Fruit fly (Drosophila melanogaster) whole organism, embryonic: ENCODE results near the gene Pcif1.

ENCODE experiments used
- Awh ChIP-seq: fragments of 200-800 bp; sonication (Bioruptor generic); IDR thresholded peaks from 2 replicates; pipeline ENCODE4, ENCODE4 v1.3.6; 2022; ENCODE audit warnings: missing biosample characterization, missing genetic modification characterization
- Bgb ChIP-seq: fragments of 200-800 bp; sonication (Bioruptor generic); IDR thresholded peaks from 2 replicates; pipeline ENCODE4 v1.3.6; 2022; ENCODE audit warnings: missing biosample characterization, missing genetic modification characterization; ENCODE audit not compliant: partially characterized antibody
- CG11695 ChIP-seq: fragments of 200-800 bp; sonication (Bioruptor generic); IDR thresholded peaks from 3 replicates; pipeline ENCODE4 v1.3.6; 2022; ENCODE audit warnings: missing biosample characterization, missing genetic modification characterization
- CG12219 ChIP-seq: fragments of 200-800 bp; sonication (Bioruptor generic); optimal IDR thresholded peaks from 3 replicates; lab custom pipeline; 2018; ENCODE audit warnings: missing biosample characterization, mild to moderate bottlenecking, missing genetic modification characterization
- CG12299 ChIP-seq: fragments of 200-800 bp; sonication (Bioruptor generic); optimal IDR thresholded peaks from 2 replicates; lab custom pipeline; 2018; ENCODE audit warnings: missing biosample characterization, mild to moderate bottlenecking, missing genetic modification characterization
- CG12391 ChIP-seq: fragments of 200-800 bp; sonication (Bioruptor generic); optimal IDR thresholded peaks from 3 replicates; lab custom pipeline; 2018; ENCODE audit warnings: missing biosample characterization, mild to moderate bottlenecking, missing genetic modification characterization, moderate library complexity
- CG13424 ChIP-seq: fragments of 200-800 bp; sonication (Bioruptor generic); optimal IDR thresholded peaks from 2 replicates; lab custom pipeline; 2019; ENCODE audit warnings: missing biosample characterization, mild to moderate bottlenecking, missing genetic modification characterization, moderate library complexity
- CG1603 ChIP-seq: fragments of 200-800 bp; sonication (Bioruptor generic); optimal IDR thresholded peaks from 2 replicates; lab custom pipeline; 2019; ENCODE audit warnings: missing biosample characterization, mild to moderate bottlenecking, missing genetic modification characterization, moderate library complexity
- CG18619 ChIP-seq: fragments of 200-800 bp; sonication (Bioruptor generic); optimal IDR thresholded peaks from 3 replicates; lab custom pipeline; 2017; ENCODE audit warnings: missing biosample characterization, mild to moderate bottlenecking, missing genetic modification characterization
- CG2129 ChIP-seq: fragments of 200-800 bp; sonication (Bioruptor generic); IDR thresholded peaks from 2 replicates; pipeline ENCODE4 v1.3.6; 2022; ENCODE audit warnings: missing biosample characterization, missing genetic modification characterization; ENCODE audit not compliant: partially characterized antibody
- CG2202 ChIP-seq: fragments of 200-800 bp; sonication (Bioruptor generic); optimal IDR thresholded peaks from 2 replicates; lab custom pipeline; 2018; ENCODE audit warnings: missing biosample characterization, mild to moderate bottlenecking, missing genetic modification characterization
- CG2875 ChIP-seq: fragments of 200-800 bp; sonication (Bioruptor generic); optimal IDR thresholded peaks from 2 replicates; lab custom pipeline; 2017; ENCODE audit warnings: missing biosample characterization, mild to moderate bottlenecking, missing genetic modification characterization, missing genetic modification reagents
- CG30020 ChIP-seq: fragments of 200-800 bp; optimal IDR thresholded peaks from 2 replicates; lab custom pipeline; 2019; ENCODE audit warnings: missing biosample characterization, mild to moderate bottlenecking, missing genetic modification characterization, moderate library complexity
- CG3163 ChIP-seq: fragments of 200-800 bp; sonication (Bioruptor generic); optimal IDR thresholded peaks from 3 replicates; lab custom pipeline; 2016; ENCODE audit warnings: missing biosample characterization, missing genetic modification characterization
- CTCF ChIP-seq: fragments of 200-800 bp; sonication (Bioruptor generic); optimal IDR thresholded peaks from 2 replicates; lab custom pipeline; 2017; ENCODE audit warnings: missing biosample characterization, mild to moderate bottlenecking, missing genetic modification characterization, moderate library complexity
- Ets97D ChIP-seq: fragments of 200-800 bp; sonication (Bioruptor generic); optimal IDR thresholded peaks from 3 replicates; lab custom pipeline; 2016; ENCODE audit warnings: missing biosample characterization, missing genetic modification characterization
- Hey ChIP-seq: fragments of 200-800 bp; sonication (Bioruptor generic); optimal IDR thresholded peaks from 3 replicates; lab custom pipeline; 2018; ENCODE audit warnings: missing biosample characterization, mild to moderate bottlenecking, missing genetic modification characterization
- HmgZ ChIP-seq: fragments of 200-800 bp; sonication (Bioruptor generic); optimal IDR thresholded peaks from 2 replicates; lab custom pipeline; 2018; ENCODE audit warnings: missing biosample characterization, mild to moderate bottlenecking, missing genetic modification characterization
- Hsf ChIP-seq: fragments of 200-800 bp; sonication (Bioruptor generic); optimal IDR thresholded peaks from 3 replicates; lab custom pipeline; 2016; ENCODE audit warnings: missing biosample characterization, missing genetic modification characterization
- Ravus ChIP-seq: fragments of 200-800 bp; sonication (Bioruptor generic); IDR thresholded peaks from 2 replicates; pipeline ENCODE4 v1.3.6; 2022; ENCODE audit warnings: missing biosample characterization, missing genetic modification characterization
- Sin3A ChIP-seq: fragments of >200 bp; optimal IDR thresholded peaks from 2 replicates; lab custom pipeline; 2018
- Stat92E ChIP-seq, 3 experiments: fragments of >200 bp in 2 of 3; fragments of 200-800 bp in 1 of 3; sonication (Bioruptor generic) in 1 of 3; optimal IDR thresholded peaks; 2 replicates each; lab custom pipeline; 2017 to 2019; ENCODE audit warnings: missing biosample characterization in 3 of 3, missing genetic modification characterization in 3 of 3, mild to moderate bottlenecking in 1 of 3, moderate library complexity in 1 of 3
- aop ChIP-seq: fragments of 200-800 bp; sonication (Bioruptor generic); IDR thresholded peaks from 2 replicates; pipeline ENCODE4 v1.3.6; 2022; ENCODE audit warnings: missing biosample characterization, missing genetic modification characterization
- chinmo ChIP-seq: fragments of 200-800 bp; sonication (Bioruptor generic); IDR thresholded peaks from 4 replicates; pipeline ENCODE4 v1.3.6; 2022; ENCODE audit warnings: missing biosample characterization, missing genetic modification characterization; ENCODE audit not compliant: partially characterized antibody
- fru ChIP-seq: fragments of >200 bp; optimal IDR thresholded peaks from 2 replicates; lab custom pipeline; 2017
- ftz-f1 ChIP-seq: fragments of 200-800 bp; sonication (Bioruptor generic); optimal IDR thresholded peaks from 2 replicates; lab custom pipeline; 2016; ENCODE audit warnings: missing biosample characterization, missing genetic modification characterization
- hb ChIP-seq: fragments of 200-800 bp; sonication (Bioruptor generic); IDR thresholded peaks from 3 replicates; pipeline ENCODE4 v1.3.6; 2022; ENCODE audit warnings: missing biosample characterization, missing genetic modification characterization; ENCODE audit not compliant: partially characterized antibody
- hth ChIP-seq: fragments of >200 bp; optimal IDR thresholded peaks from 2 replicates; lab custom pipeline; 2017; ENCODE audit warnings: inconsistent platforms
- insv ChIP-seq, 2 experiments: fragments of 200-800 bp; sonication (Bioruptor generic); optimal IDR thresholded peaks; 3 replicates each; lab custom pipeline; 2016 to 2018; ENCODE audit warnings: missing biosample characterization in 2 of 2, missing genetic modification characterization in 2 of 2
- kah ChIP-seq: fragments of 200-800 bp; sonication (Bioruptor generic); optimal IDR thresholded peaks from 2 replicates; lab custom pipeline; 2018; ENCODE audit warnings: missing biosample characterization, mild to moderate bottlenecking, missing genetic modification characterization
- ken ChIP-seq: fragments of 200-800 bp; sonication (Bioruptor generic); IDR thresholded peaks from 3 replicates; pipeline ENCODE4 v1.3.6; 2022; ENCODE audit warnings: missing biosample characterization, missing genetic modification characterization
- pfk ChIP-seq: fragments of 200-800 bp; sonication (Bioruptor generic); optimal IDR thresholded peaks from 2 replicates; lab custom pipeline; 2018; ENCODE audit warnings: missing biosample characterization, mild to moderate bottlenecking, missing genetic modification characterization, moderate library complexity
- pita ChIP-seq: fragments of 200-800 bp; sonication (Bioruptor generic); optimal IDR thresholded peaks from 2 replicates; lab custom pipeline; 2017; ENCODE audit warnings: missing biosample characterization, mild to moderate bottlenecking, missing genetic modification characterization
- pum ChIP-seq: fragments of 200-800 bp; sonication (Bioruptor generic); optimal IDR thresholded peaks from 2 replicates; lab custom pipeline; 2016; ENCODE audit warnings: missing biosample characterization, missing genetic modification characterization
- rib ChIP-seq: fragments of 200-800 bp; sonication (Bioruptor generic); IDR thresholded peaks from 2 replicates; pipeline ENCODE4 v1.3.6; 2022; ENCODE audit warnings: missing biosample characterization, missing genetic modification characterization
- schlank ChIP-seq: fragments of 200-800 bp; sonication (Bioruptor generic); optimal IDR thresholded peaks from 2 replicates; lab custom pipeline; 2018; ENCODE audit warnings: missing biosample characterization, mild to moderate bottlenecking, missing genetic modification characterization
- sens ChIP-seq: fragments of 200-800 bp; sonication (Bioruptor generic); peaks from one replicate; lab custom pipeline; 2016; ENCODE audit warnings: missing biosample characterization, missing genetic modification characterization
- so ChIP-seq: fragments of 200-800 bp; sonication (Bioruptor generic); IDR thresholded peaks from 3 replicates; pipeline ENCODE4 v1.3.6; 2022; ENCODE audit warnings: missing biosample characterization, missing genetic modification characterization
- unpg ChIP-seq: fragments of 200-800 bp; sonication (Bioruptor generic); optimal IDR thresholded peaks from 3 replicates; lab custom pipeline; 2018; ENCODE audit warnings: missing biosample characterization, mild to moderate bottlenecking, missing genetic modification characterization, moderate library complexity

The Pcif1 gene

DNA sequence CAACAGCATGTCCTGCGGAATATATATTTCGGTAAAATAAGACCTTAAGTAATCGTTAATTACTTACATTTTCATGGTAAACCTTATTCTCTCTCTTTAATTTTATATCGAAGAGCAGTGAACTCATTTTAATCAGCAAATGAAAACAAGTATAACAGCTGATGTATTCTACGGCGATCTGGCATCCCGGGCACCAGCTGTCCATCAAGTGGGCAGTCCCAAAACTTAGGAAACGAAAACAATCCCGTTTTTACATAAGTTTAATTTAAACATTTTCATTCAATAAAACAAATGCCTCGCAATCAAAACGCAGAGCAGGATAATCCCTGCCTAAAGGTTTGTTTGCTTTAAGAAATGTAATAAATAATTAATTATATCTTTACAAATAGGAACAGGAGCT is 16.6 kb downstream of the Pcif1 start, which contains the start of the genes CG4074 and CG4186 (continued):
- TF ChIP-seq so (GFP tag; lab: Robert Waterston, UW) (no peak), CG13424 (tag; lab: Kevin White, UChicago) (peak; percentile 5), CG11695 (GFP tag; lab: Robert Waterston, UW) (no peak), chinmo (no peak), hth (lab: Kevin White, UChicago) (no peak), CG2875 (no peak), pum (GFP tag; lab: Kevin White, UChicago) (no peak), Awh (GFP tag; lab: Robert Waterston, UW) (no peak), CG3163 (GFP tag; lab: Kevin White, UChicago) (peak; percentile 83), CG12219 (GFP tag; lab: Kevin White, UChicago) (no peak), CG2202 (tag; lab: Kevin White, UChicago) (no peak), Stat92E (GFP tag; optimal IDR thresholded peaks at IDR 0.05; lab: Kevin White, UChicago) (no peak), Ravus (GFP tag; lab: Robert Waterston, UW) (no peak), rib (no peak), HmgZ (tag; lab: Kevin White, UChicago) (peak; percentile 25), schlank (no peak), CG2129 (GFP tag; lab: Robert Waterston, UW) (no peak), Ets97D (GFP tag; lab: Kevin White, UChicago) (peak; percentile 68), CG18619 (GFP tag; lab: Kevin White, UChicago) (no peak), Sin3A (lab: Kevin White, UChicago) (no peak), Bgb (no peak), unpg (GFP tag; lab: Kevin White, UChicago) (no peak), ken (GFP tag; lab: Robert Waterston, UW) (no peak), pita (GFP tag; lab: Kevin White, UChicago) (no peak), CTCF (GFP tag; lab: Kevin White, UChicago) (peak; percentile 14), ftz-f1 (GFP tag; lab: Kevin White, UChicago) (no peak), Hsf (GFP tag; lab: Kevin White, UChicago) (no peak)

DNA sequence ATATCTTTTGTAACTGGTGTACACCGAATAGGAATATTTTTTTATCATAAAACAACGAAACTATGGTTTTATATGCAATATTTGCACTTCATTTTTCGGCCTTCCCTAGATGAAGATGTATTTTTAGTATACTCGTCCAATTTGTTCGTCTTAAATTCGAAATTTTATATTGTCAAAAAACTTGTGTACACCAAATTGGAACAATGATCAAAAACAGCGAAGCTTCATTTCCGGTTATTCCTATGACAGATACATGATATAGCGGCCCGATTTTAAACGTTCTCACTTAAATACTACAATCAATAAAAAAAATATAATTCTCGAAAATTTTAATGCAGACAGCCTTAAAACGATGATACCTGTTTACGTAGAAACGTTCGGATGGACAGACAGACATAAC is 18.8 kb downstream of the Pcif1 start:
- peak; percentile 54 for TF ChIP-seq CG30020
- TF ChIP-seq fru (lab: Kevin White, UChicago) = no peak
- TF ChIP-seq sens (GFP tag; lab: Kevin White, UChicago) = peak; percentile 79
- TF ChIP-seq kah = no peak
- TF ChIP-seq CG12299 (tag; lab: Kevin White, UChicago) = no peak
- peak; percentile 15 for TF ChIP-seq CG1603 (tag; lab: Kevin White, UChicago)
- peak; percentile 77 for TF ChIP-seq pfk (GFP tag; lab: Kevin White, UChicago)
- no peak for TF ChIP-seq Hey

DNA sequence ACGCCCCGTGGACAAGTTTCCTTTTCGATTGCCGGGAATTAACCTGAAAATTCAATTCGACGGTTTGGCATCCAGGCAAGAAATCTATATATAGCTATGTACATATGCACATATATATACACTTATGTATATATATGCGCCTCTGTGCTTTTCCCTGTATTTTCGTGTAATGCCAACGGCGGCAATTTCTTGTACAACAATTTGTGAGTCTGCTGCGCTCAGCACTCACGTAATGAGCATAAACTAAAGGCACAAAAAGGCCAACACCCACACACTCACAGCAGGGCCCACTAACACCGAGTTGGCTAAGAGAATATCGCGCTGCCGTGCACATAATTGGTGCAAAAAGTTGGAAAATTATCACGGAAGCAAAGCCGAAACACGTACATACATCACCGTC is 24.5 kb downstream of the Pcif1 start:
- no peak for TF ChIP-seq pita (GFP tag; lab: Kevin White, UChicago)
- no peak for TF ChIP-seq insv (GFP tag; optimal IDR thresholded peaks at IDR 0.05; lab: Kevin White, UChicago)
- no peak for TF ChIP-seq CG12391 (tag; lab: Kevin White, UChicago)
- no peak for TF ChIP-seq aop (GFP tag; lab: Robert Waterston, UW)
- 0 out of 3 replicates have a peak, but pooled peaks have one; percentile 54 for TF ChIP-seq hb (GFP tag; lab: Robert Waterston, UW)
- no peak for TF ChIP-seq pfk (GFP tag; lab: Kevin White, UChicago)
- TF ChIP-seq, all 482 proteins: peak for 1
